Fruit fly (Drosophila melanogaster): ENCODE data around the gene Tango14.

The Tango14 gene

DNA sequence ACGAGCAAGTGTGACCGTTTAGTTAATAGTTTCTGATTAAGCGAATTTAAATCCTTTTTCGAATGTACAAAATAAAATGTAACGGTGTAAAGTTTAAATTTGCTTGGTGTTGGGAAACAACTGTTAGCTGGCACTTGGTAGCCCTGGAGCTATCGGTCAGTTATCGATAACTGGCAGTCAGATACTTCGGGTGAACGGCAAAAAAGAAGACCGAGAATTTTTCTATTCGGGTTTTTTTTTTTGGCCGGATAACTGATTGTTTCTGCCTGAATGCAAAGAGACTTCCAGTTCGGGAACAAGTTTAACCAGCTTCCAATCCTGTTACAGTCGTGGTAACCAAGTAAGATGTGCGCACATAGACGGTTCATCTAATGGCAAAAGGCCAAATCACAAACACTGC lies 19.1 kb downstream of the Tango14 start, which contains the start of gene CG4896 (continued):
- TF ChIP-seq Mad (GFP tag; optimal IDR thresholded peaks at IDR 0.05): no peak
- no peak for TF ChIP-seq Nf-YB (GFP tag; optimal IDR thresholded peaks at IDR 0.05)
- TF ChIP-seq CG15514 (GFP tag; optimal IDR thresholded peaks at IDR 0.05): peak; percentile 61
- no peak for TF ChIP-seq HHEX (GFP tag; optimal IDR thresholded peaks at IDR 0.05)
- peak; percentile 60 for TF ChIP-seq CG8290 (GFP tag; optimal IDR thresholded peaks at IDR 0.05)
- peak in 1 of 2 experiments; percentile 89 for TF ChIP-seq CG8290 (tag; optimal IDR thresholded peaks at IDR 0.05)
- TF ChIP-seq CG6791 (GFP tag; IDR thresholded peaks at IDR 0.05; ENCODE audit: partially characterized antibody): peak; percentile 69
- no peak for TF ChIP-seq nmo (GFP tag; optimal IDR thresholded peaks at IDR 0.05)
- peak; percentile 27; the same call in 1 of the 2 replicates for TF ChIP-seq Xrp1 (GFP tag; IDR thresholded peaks at IDR 0.05)
- no peak for TF ChIP-seq eve (GFP tag; optimal IDR thresholded peaks at IDR 0.05)
- TF ChIP-seq CG18262 (tag; optimal IDR thresholded peaks at IDR 0.05): no peak
- peak; percentile 82 for TF ChIP-seq Med (GFP tag)
- no peak for TF ChIP-seq gsb-n (tag; optimal IDR thresholded peaks at IDR 0.05)
- TF ChIP-seq CG11695 (GFP tag; IDR thresholded peaks at IDR 0.05): no peak
- TF ChIP-seq CG1832 (GFP tag; optimal IDR thresholded peaks at IDR 0.05): no peak
- no peak for TF ChIP-seq CG8478 (optimal IDR thresholded peaks at IDR 0.05)
- peak; percentile 71 for TF ChIP-seq CG34224 (GFP tag; IDR thresholded peaks at IDR 0.05; ENCODE audit: partially characterized antibody)
- TF ChIP-seq en (GFP tag; optimal IDR thresholded peaks at IDR 0.05): no peak
- TF ChIP-seq ap (GFP tag; IDR thresholded peaks at IDR 0.05): no peak
- no peak for TF ChIP-seq CG9727 (GFP tag; optimal IDR thresholded peaks at IDR 0.05)
- no peak for TF ChIP-seq Ptx1 (GFP tag; IDR thresholded peaks at IDR 0.05)
- TF ChIP-seq NC2β (GFP tag; optimal IDR thresholded peaks at IDR 0.05): no peak
- no peak for TF ChIP-seq CG6272 (GFP tag; IDR thresholded peaks at IDR 0.05)
- TF ChIP-seq CG30403 (GFP tag; optimal IDR thresholded peaks at IDR 0.05): no peak
- TF ChIP-seq CG10654 (GFP tag; optimal IDR thresholded peaks at IDR 0.05): no peak
- TF ChIP-seq zfh1 (GFP tag; IDR thresholded peaks at IDR 0.05): no peak
- TF ChIP-seq CG14710 (tag; optimal IDR thresholded peaks at IDR 0.05): peak; percentile 25
- TF ChIP-seq bbx (GFP tag; IDR thresholded peaks at IDR 0.05; ENCODE audit: partially characterized antibody): peak; percentile 82
- TF ChIP-seq sim (GFP tag; IDR thresholded peaks at IDR 0.05): no peak
- no peak for TF ChIP-seq tx (GFP tag; optimal IDR thresholded peaks at IDR 0.05)
- TF ChIP-seq her (GFP tag; optimal IDR thresholded peaks at IDR 0.05): peak; percentile 20
- TF ChIP-seq CG12236 (GFP tag; optimal IDR thresholded peaks at IDR 0.05): no peak
- TF ChIP-seq Lim3 (GFP tag; IDR thresholded peaks at IDR 0.05): no peak
- no peak for TF ChIP-seq CG17328 (GFP tag; IDR thresholded peaks at IDR 0.05)
- no peak for TF ChIP-seq CG6813 (GFP tag; optimal IDR thresholded peaks at IDR 0.05)
- TF ChIP-seq bab2 (GFP tag; optimal IDR thresholded peaks at IDR 0.05): no peak
- peak; percentile 7 for TF ChIP-seq CG34376 (GFP tag; optimal IDR thresholded peaks at IDR 0.05)
- no peak for TF ChIP-seq CG9215 (GFP tag; IDR thresholded peaks at IDR 0.05)
- no peak for TF ChIP-seq ftz-f1 (GFP tag; optimal IDR thresholded peaks at IDR 0.05)
- no peak for TF ChIP-seq maf-S (GFP tag; optimal IDR thresholded peaks at IDR 0.05)
- TF ChIP-seq shn (GFP tag; optimal IDR thresholded peaks at IDR 0.05): peak; percentile 10
- TF ChIP-seq sna (GFP tag; IDR thresholded peaks at IDR 0.05; ENCODE audit: partially characterized antibody): 0 out of 2 replicates have a peak, but pooled peaks have one; percentile 48
- TF ChIP-seq Usf (GFP tag; optimal IDR thresholded peaks at IDR 0.05): no peak
- TF ChIP-seq CG10209 (GFP tag; optimal IDR thresholded peaks at IDR 0.05): no peak
- TF ChIP-seq CG9437 (GFP tag; optimal IDR thresholded peaks at IDR 0.05): no peak
- peak; percentile 40; the same call in 1 of the 3 replicates for TF ChIP-seq Doc3 (GFP tag; IDR thresholded peaks at IDR 0.05; ENCODE audit: partially characterized antibody)
- no peak for TF ChIP-seq CG3726 (GFP tag; IDR thresholded peaks at IDR 0.05)
- peak; percentile 37 for TF ChIP-seq CG3847 (GFP tag; IDR thresholded peaks at IDR 0.05)
- TF ChIP-seq crc (GFP tag; optimal IDR thresholded peaks at IDR 0.05): no peak
- TF ChIP-seq CG31441 (GFP tag; IDR thresholded peaks at IDR 0.05): no peak
- no peak for TF ChIP-seq chm (GFP tag; IDR thresholded peaks at IDR 0.05)
- peak; percentile 70 for TF ChIP-seq amos (GFP tag; IDR thresholded peaks at IDR 0.05; ENCODE audit: partially characterized antibody)
